Fruit fly (Drosophila melanogaster) ovary, adult (tissue): Measurements from ENCODE around the gene Cpr11B.
A peak's percentile ranks its signal among the peaks of the same experiment; 100 is the strongest.

ENCODE experiments used
- CG17801 ChIP-seq: fragments of 200-800 bp; optimal IDR thresholded peaks from 2 replicates; lab custom pipeline; 2019; ENCODE audit warnings: missing biosample characterization, mild to moderate bottlenecking, missing genetic modification characterization, moderate library complexity; ENCODE audit not compliant: partially characterized antibody

Gene Cpr11B

DNA sequence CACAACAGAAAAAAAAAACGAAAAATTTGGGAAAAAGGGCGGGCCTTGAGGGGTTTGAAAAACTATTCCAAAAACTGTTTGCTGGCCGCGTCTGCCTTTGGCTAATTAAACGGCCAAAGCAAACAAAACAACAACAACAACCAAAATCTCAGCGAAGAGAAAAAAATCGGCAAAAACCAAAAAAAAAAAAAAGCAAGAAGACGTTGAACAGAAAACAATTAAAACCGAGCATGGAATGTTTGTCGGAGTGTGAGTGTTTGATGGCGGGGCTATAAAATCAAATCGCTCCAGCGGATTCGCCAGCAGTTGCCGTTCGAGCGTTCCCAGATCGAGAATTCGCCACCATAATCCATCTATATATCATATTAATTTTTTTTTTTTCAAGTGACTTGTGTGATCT is at the start of gene Cpr11B:
TSS of gene Cpr11B (plus strand) at position 301 of the 400 bp plus-strand sequence.
- no peak for TF ChIP-seq CG17801 (GFP tag; lab: Kevin White, UChicago)

dm6 chrX:12507589-12507988 is 45.3 kb upstream of the Cpr11B start:
- no peak for TF ChIP-seq CG17801 (GFP tag; lab: Kevin White, UChicago)

DNA sequence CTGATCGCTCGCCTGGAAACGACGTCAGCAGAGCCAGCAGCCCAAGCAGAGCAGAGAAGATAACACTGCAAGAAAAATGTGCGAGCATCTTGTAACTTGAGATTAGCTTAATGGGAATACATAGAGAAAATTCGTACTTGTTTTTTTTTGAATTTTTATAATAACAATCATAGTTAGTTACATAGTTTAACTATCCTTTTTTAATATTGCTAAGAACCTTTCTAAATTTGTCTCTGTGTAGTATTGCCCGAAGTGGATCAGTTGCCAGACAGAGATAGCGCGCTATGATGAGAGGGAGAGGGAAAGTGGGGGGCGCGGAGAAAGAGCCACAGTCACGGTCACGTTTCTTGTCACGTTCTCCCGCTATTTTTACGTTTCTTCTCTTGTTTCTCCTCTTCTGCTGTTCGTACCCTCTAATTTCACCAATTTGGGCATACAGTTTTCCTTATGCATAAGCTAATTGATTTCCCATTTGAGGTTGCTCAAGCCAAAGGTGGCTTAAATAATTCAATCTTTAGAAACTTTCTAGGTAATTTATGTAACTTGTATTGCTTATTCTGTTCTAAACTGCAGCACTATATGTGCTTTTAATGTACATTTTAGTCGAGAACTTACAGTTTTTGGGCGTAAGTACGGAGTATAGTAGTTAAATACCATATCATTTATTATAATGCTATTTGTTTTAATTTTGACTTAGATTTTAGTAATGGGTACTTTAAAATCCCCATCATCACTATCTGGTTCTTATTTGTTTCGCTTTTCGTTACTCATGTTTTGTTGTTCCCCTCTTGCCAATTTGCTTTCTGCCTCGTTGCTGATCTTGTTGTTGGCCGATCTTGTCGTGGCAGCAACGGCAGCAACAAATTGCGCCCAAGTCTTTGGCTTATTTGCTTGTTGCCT is 41.9 kb upstream of the Cpr11B start:
- TF ChIP-seq CG17801 (GFP tag; lab: Kevin White, UChicago): peak; percentile 79

- TF ChIP-seq CG17801 (GFP tag; lab: Kevin White, UChicago): no peak
Observed at dm6 chrX:12533560-12533959, 19.4 kb upstream of the Cpr11B start.

DNA sequence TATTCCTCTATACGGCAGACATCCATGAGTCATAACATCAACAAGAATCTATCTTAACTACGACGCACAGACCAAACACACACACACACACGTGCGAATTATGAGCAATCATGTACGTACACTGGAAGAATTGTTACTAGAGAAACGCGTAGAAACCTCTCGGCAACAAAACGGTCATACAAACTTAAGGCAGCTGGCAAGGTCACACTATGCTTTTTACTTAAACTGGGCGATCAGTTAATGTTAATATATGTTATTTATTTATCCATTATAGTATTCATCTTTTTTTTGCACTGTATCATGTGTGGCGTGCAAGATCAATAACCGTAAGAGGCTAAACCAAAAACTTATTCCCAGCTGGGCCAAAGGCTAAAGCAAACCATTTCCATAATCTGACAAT is 13.7 kb upstream of the Cpr11B start:
- no peak for TF ChIP-seq CG17801 (GFP tag; lab: Kevin White, UChicago)

dm6 chrX:12540770-12541169 is 12.2 kb upstream of the Cpr11B start:
- TF ChIP-seq CG17801 (GFP tag; lab: Kevin White, UChicago): no peak

DNA sequence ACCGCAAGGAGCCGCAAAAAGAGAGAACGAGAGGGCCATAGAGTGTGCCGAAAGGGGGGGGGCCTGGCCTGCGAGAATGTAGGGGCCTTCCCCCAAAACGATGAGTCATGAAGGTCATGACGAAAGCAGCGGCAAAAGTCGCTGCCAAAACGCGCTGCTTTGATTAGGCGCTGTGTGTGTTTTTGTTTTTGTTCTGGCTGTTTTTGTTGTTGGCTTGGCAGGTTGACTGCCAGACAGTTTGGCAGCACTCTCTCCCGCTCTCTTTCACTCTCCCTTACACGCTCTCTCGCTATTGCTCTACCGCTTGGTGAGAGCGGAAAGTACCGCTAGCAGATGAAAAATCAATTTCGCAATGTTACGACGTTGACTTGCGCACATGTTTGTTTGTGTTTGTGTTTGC is 6.8 kb upstream of the Cpr11B start:
- TF ChIP-seq CG17801 (GFP tag; lab: Kevin White, UChicago): no peak

DNA sequence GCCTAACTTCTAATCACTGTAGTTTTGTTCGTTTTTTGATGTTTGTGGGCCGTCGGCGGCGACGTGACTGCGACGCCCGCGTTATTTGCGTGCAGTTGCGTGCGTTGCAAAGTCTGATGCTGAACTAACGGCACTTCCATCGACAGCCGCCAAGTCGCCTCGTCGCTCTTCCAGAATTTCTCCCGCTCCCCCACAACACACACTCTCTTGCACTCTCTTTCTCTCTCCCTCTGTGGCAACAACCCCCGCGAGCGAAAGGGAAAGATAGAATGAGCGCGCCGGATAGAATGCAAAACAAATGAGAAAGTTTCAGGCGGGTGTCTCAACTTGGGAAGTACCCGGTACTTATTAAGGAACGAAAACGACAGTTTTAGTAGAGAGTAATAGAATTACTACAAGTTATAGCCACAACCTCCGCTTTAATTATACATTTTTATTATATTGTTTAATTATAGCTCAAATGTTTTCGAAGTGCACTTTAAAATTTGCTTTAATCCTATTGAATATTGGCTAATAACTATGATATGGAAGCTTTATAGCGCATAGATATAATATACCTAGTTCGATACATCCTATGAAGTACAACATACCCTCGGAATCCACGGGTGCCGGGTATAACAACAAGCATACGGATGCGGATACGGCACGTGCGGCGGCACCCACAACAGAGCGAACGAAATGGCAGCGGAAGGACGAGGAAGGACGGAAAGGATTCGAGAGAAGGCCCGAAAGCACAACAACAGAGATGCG is 5.9 kb upstream of the Cpr11B start:
- TF ChIP-seq CG17801 (GFP tag; lab: Kevin White, UChicago): no peak

DNA sequence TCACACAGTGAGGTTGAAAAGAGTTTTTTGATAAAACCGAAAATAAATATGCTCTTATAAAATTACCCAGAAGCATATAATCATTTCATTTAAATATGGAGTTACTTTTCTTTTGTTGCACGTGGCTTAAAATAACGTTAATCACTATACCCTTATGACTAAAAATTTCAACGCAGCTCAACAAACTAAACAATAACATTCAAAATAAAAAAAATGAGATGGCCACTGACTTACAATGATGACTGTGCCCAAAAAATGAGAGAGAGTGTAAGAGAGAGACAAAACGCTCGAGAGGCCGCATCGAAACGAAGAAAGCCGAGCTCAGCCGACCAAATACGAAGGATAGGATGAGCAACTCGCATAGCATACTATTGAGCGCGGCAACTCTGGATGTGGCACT is 5.3 kb upstream of the Cpr11B start:
- TF ChIP-seq CG17801 (GFP tag; lab: Kevin White, UChicago): no peak

dm6 chrX:12567663-12568062 is 14.7 kb downstream of the Cpr11B start:
- no peak for TF ChIP-seq CG17801 (GFP tag; lab: Kevin White, UChicago)

- TF ChIP-seq CG17801 (GFP tag; lab: Kevin White, UChicago): no peak
Observed at dm6 chrX:12568292-12568923, 15.5 kb downstream of the Cpr11B start, which contains the start of gene hwt. Gene hwt, minus strand, starts transcription at chrX:12568452.

DNA sequence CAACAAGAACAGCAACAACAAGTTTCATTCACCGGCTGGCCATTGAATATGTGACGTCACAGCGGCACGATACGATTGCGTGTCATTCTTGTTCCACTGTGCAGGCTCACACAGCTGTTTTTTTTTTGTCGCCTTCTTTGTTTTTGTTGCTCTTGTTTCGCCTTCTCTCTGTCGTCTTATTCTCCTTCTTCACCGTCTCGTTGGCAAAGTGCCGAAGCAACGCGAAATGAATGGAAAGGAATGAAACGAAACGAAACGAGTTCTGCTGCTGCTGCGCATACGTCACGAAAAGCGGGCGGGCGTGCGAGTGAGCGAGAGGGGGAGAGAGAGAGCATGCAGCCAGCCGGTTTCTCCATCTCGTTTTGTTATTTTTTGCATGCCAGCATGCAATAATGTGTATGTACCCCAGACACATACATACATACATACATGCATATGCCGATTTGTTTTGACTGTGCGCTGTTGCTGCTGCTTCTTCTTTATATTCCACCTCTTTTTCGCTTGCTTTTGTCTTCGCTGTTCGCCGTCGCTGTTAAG is 21.8 kb downstream of the Cpr11B start:
- peak; percentile 79 for TF ChIP-seq CG17801 (GFP tag; lab: Kevin White, UChicago)

- no peak for TF ChIP-seq CG17801 (GFP tag; lab: Kevin White, UChicago)
Observed at dm6 chrX:12575292-12575826, 22.4 kb downstream of the Cpr11B start.

DNA sequence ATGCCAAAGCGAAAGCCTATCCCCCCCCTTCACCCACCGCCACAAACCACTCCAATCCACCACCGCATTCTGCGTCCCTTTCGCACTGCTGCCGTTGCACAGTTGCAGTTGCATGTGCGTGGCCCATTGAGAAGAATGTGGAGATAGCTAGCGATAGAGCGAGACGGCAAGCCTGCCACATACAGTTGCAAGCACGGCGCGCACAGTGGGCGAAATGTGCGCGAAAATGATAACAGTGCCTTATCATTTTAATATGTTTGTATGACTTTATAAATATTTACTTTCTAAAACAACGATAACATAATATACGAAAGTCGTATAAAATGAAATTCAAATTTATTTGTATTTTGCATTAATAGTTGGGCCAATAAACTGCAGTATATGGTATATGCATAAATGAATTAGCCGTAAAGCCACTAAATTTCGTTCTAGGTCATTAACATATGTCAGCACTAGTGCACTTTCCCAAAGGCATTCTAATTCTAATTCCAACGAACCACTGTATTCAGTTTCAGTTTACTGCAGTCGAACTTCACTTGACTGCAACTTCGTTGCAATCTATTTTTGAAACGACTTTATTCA is 23.0 kb downstream of the Cpr11B start:
- no peak for TF ChIP-seq CG17801 (GFP tag; lab: Kevin White, UChicago)
